Fruit fly (Drosophila melanogaster) whole organism, wandering third instar larva: ENCODE measurements around the gene CG43439.

Experiments used
- Abd-B ChIP-seq: fragments of >200 bp; optimal IDR thresholded peaks from 2 replicates; lab custom pipeline; 2017; ENCODE audit warnings: missing biosample characterization, missing genetic modification characterization
- CG32264 ChIP-seq: fragments of 200-800 bp; sonication (Bioruptor generic); optimal IDR thresholded peaks from 2 replicates; lab custom pipeline; 2016; ENCODE audit warnings: missing biosample characterization, missing genetic modification characterization
- CG9705 ChIP-seq: fragments of 200-800 bp; sonication (Bioruptor generic); optimal IDR thresholded peaks from 2 replicates; lab custom pipeline; 2018; ENCODE audit warnings: missing biosample characterization, mild to moderate bottlenecking, missing genetic modification characterization
- CrebA ChIP-seq: fragments of 200-800 bp; sonication (Bioruptor generic); optimal IDR thresholded peaks from 2 replicates; lab custom pipeline; 2016; ENCODE audit warnings: missing biosample characterization, mild to moderate bottlenecking, missing genetic modification characterization, borderline replicate concordance
- Dfd ChIP-seq: fragments of >200 bp; optimal IDR thresholded peaks from 2 replicates; lab custom pipeline; 2017; ENCODE audit warnings: missing biosample characterization, missing genetic modification characterization
- Dif ChIP-seq: fragments of 200-275, 200-300 bp; sonication (Bioruptor generic); optimal IDR thresholded peaks from 2 replicates; lab custom pipeline; 2018; ENCODE audit warnings: missing biosample characterization, missing genetic modification characterization; ENCODE audit not compliant: partially characterized antibody
- GATAd ChIP-seq: sonication (Bioruptor generic); optimal IDR thresholded peaks from 2 replicates; lab custom pipeline; 2016; ENCODE audit warnings: missing biosample characterization, missing genetic modification characterization
- HLH106 ChIP-seq: fragments of 200-800 bp; optimal IDR thresholded peaks from 3 replicates; lab custom pipeline; 2019; ENCODE audit warnings: missing biosample characterization, mild to moderate bottlenecking, missing genetic modification characterization, moderate library complexity
- Hnf4 ChIP-seq: fragments of 200-800 bp; sonication (Bioruptor generic); optimal IDR thresholded peaks from 2 replicates; lab custom pipeline; 2016; ENCODE audit warnings: missing biosample characterization, mild to moderate bottlenecking, missing genetic modification characterization
- Hr83 ChIP-seq: fragments of 200-300 bp; sonication (Bioruptor generic); optimal IDR thresholded peaks from 2 replicates; lab custom pipeline; 2016; ENCODE audit warnings: missing biosample characterization, mild to moderate bottlenecking, missing genetic modification characterization, moderate library complexity; ENCODE audit not compliant: poor library complexity, severe bottlenecking
- Mio ChIP-seq: sonication (Bioruptor generic); optimal IDR thresholded peaks from 2 replicates; lab custom pipeline; 2016; ENCODE audit warnings: missing biosample characterization, missing genetic modification characterization
- Myc ChIP-seq: fragments of >200 bp; optimal IDR thresholded peaks from 2 replicates; lab custom pipeline; 2017
- N ChIP-seq: fragments of >200 bp; optimal IDR thresholded peaks from 2 replicates; lab custom pipeline; 2018; ENCODE audit warnings: missing biosample characterization, missing external identifiers, missing genetic modification characterization
- OdsH ChIP-seq: fragments of 200-800 bp; sonication (Bioruptor generic); optimal IDR thresholded peaks from 2 replicates; lab custom pipeline; 2016; ENCODE audit warnings: missing biosample characterization, mild to moderate bottlenecking, missing genetic modification characterization
- Sp1 ChIP-seq: fragments of 200-800 bp; sonication (Bioruptor generic); optimal IDR thresholded peaks from 3 replicates; lab custom pipeline; 2019; ENCODE audit warnings: missing biosample characterization, mild to moderate bottlenecking, missing genetic modification characterization, moderate library complexity
- Vsx2 ChIP-seq: fragments of 200-300, 225-300 bp; sonication (Bioruptor generic); optimal IDR thresholded peaks from 2 replicates; lab custom pipeline; 2018; ENCODE audit warnings: missing biosample characterization, missing genetic modification characterization; ENCODE audit not compliant: partially characterized antibody
- br ChIP-seq: fragments of 200-800 bp; sonication (Bioruptor generic); optimal IDR thresholded peaks from 2 replicates; lab custom pipeline; 2016; ENCODE audit warnings: missing biosample characterization, missing genetic modification characterization
- brk ChIP-seq: fragments of 200-800 bp; sonication (Bioruptor generic); optimal IDR thresholded peaks from 2 replicates; lab custom pipeline; 2016; ENCODE audit warnings: missing biosample characterization, mild to moderate bottlenecking, missing genetic modification characterization
- dl ChIP-seq, 2 experiments: fragments of 175-275, 200-275 bp in 1 of 2; fragments of 200-275 bp in 1 of 2; sonication (Bioruptor generic); optimal IDR thresholded peaks; lab custom pipeline; 2018; ENCODE audit warnings: mild to moderate bottlenecking in 2 of 2, missing biosample characterization in 2 of 2, missing genetic modification characterization in 2 of 2, moderate library complexity in 2 of 2; ENCODE audit not compliant: partially characterized antibody in 2 of 2, insufficient read depth in 1 of 2
- dmrt93B ChIP-seq: fragments of 200-800 bp; sonication (Bioruptor generic); optimal IDR thresholded peaks from 2 replicates; lab custom pipeline; 2018; ENCODE audit warnings: missing biosample characterization, mild to moderate bottlenecking, missing genetic modification characterization
- dsf ChIP-seq: sonication (Bioruptor generic); optimal IDR thresholded peaks from 2 replicates; lab custom pipeline; 2016; ENCODE audit warnings: missing biosample characterization, missing genetic modification characterization, borderline replicate concordance
- ey ChIP-seq: fragments of 200-800 bp; sonication (Bioruptor generic); optimal IDR thresholded peaks from 2 replicates; lab custom pipeline; 2016; ENCODE audit warnings: missing biosample characterization, missing genetic modification characterization
- foxo ChIP-seq, 2 experiments: fragments of 200-800 bp; sonication (Bioruptor generic); optimal IDR thresholded peaks; 2 replicates in 1 of 2; 3 replicates in 1 of 2; lab custom pipeline; 2016 to 2017; ENCODE audit warnings: missing biosample characterization in 2 of 2, missing genetic modification characterization in 2 of 2
- fru ChIP-seq: fragments of 200-800 bp; sonication (Bioruptor generic); optimal IDR thresholded peaks from 3 replicates; lab custom pipeline; 2016; ENCODE audit warnings: missing biosample characterization, mild to moderate bottlenecking, missing genetic modification characterization
- jim ChIP-seq: fragments of 175-275, 200-325 bp; sonication (Bioruptor generic); optimal IDR thresholded peaks from 2 replicates; lab custom pipeline; 2016; ENCODE audit warnings: missing biosample characterization, mild to moderate bottlenecking, missing genetic modification characterization
- lola ChIP-seq: fragments of >200 bp; optimal IDR thresholded peaks from 2 replicates; lab custom pipeline; 2017; ENCODE audit warnings: missing biosample characterization, missing genetic modification characterization
- psq ChIP-seq: fragments of 200-800 bp; sonication (Bioruptor generic); optimal IDR thresholded peaks from 3 replicates; lab custom pipeline; 2017; ENCODE audit warnings: missing biosample characterization, mild to moderate bottlenecking, missing genetic modification characterization, moderate library complexity
- rgr ChIP-seq: fragments of 200-800 bp; sonication (Bioruptor generic); optimal IDR thresholded peaks from 3 replicates; lab custom pipeline; 2016; ENCODE audit warnings: missing biosample characterization, mild to moderate bottlenecking, missing genetic modification characterization
- sage ChIP-seq: fragments of 200-800 bp; sonication (Bioruptor generic); optimal IDR thresholded peaks from 2 replicates; lab custom pipeline; 2016; ENCODE audit warnings: missing biosample characterization, mild to moderate bottlenecking, missing genetic modification characterization
- sv ChIP-seq: fragments of 200-800 bp; sonication (Bioruptor generic); optimal IDR thresholded peaks from 3 replicates; lab custom pipeline; 2016; ENCODE audit warnings: missing biosample characterization, missing genetic modification characterization
- tai ChIP-seq: sonication (Bioruptor generic); optimal IDR thresholded peaks from 2 replicates; lab custom pipeline; 2016; ENCODE audit warnings: missing biosample characterization, missing genetic modification characterization
- woc ChIP-seq: sonication (Bioruptor generic); optimal IDR thresholded peaks from 2 replicates; lab custom pipeline; 2016; ENCODE audit warnings: missing biosample characterization, mild to moderate bottlenecking, missing genetic modification characterization

The CG43439 gene

dm6 chr3L:7008351-7008750 lies 24.0 kb upstream of the CG43439 start:
- TF ChIP-seq lola (GFP tag; lab: Kevin White, UChicago) (no peak), sv (GFP tag; lab: Kevin White, UChicago) (peak; percentile 63), foxo (GFP tag; optimal IDR thresholded peaks at IDR 0.05; lab: Kevin White, UChicago) (peak in 1 of 2 experiments; percentile 8), Myc (lab: Kevin White, UChicago) (no peak), Mio (GFP tag; lab: Kevin White, UChicago) (no peak), jim (GFP tag; lab: Kevin White, UChicago) (no peak), Sp1 (GFP tag; lab: Kevin White, UChicago) (peak; percentile 30), woc (peak; percentile 19), dmrt93B (GFP tag; lab: Kevin White, UChicago) (no peak), brk (GFP tag; lab: Kevin White, UChicago) (no peak), Dfd (no peak), fru (GFP tag; lab: Kevin White, UChicago) (peak; percentile 30), psq (peak; percentile 8), HLH106 (tag; lab: Kevin White, UChicago) (peak; percentile 44), Dif (GFP tag; lab: Kevin White, UChicago) (no peak), N (GFP tag; lab: Kevin White, UChicago) (no peak), rgr (peak; percentile 19), dsf (no peak), Vsx2 (no peak)

- TF ChIP-seq CG9705 (GFP tag; lab: Kevin White, UChicago) (no peak), tai (GFP tag; lab: Kevin White, UChicago) (no peak), dl (GFP tag; optimal IDR thresholded peaks at IDR 0.05; lab: Kevin White, UChicago; ENCODE audit: insufficient read depth in 1 of 2, partially characterized antibody in 2 of 2) (no peak), Hr83 (no peak), sv (GFP tag; lab: Kevin White, UChicago) (no peak), OdsH (GFP tag; lab: Kevin White, UChicago) (no peak), fru (GFP tag; lab: Kevin White, UChicago) (no peak), CG32264 (GFP tag; lab: Kevin White, UChicago) (no peak), Dfd (no peak), dmrt93B (GFP tag; lab: Kevin White, UChicago) (no peak), jim (GFP tag; lab: Kevin White, UChicago) (no peak), Mio (GFP tag; lab: Kevin White, UChicago) (no peak), Hnf4 (GFP tag; lab: Kevin White, UChicago) (no peak), Myc (lab: Kevin White, UChicago) (no peak)
Measured at dm6 chr3L:7006421-7006820, 22.0 kb upstream of the CG43439 start.

- TF ChIP-seq dl (GFP tag; optimal IDR thresholded peaks at IDR 0.05; lab: Kevin White, UChicago; ENCODE audit: insufficient read depth in 1 of 2, partially characterized antibody in 2 of 2) (no peak), CG32264 (GFP tag; lab: Kevin White, UChicago) (no peak), Vsx2 (no peak), lola (GFP tag; lab: Kevin White, UChicago) (no peak), HLH106 (tag; lab: Kevin White, UChicago) (no peak), Dif (GFP tag; lab: Kevin White, UChicago) (no peak), fru (GFP tag; lab: Kevin White, UChicago) (no peak), N (GFP tag; lab: Kevin White, UChicago) (no peak), Abd-B (GFP tag; lab: Kevin White, UChicago) (no peak), sage (GFP tag; lab: Kevin White, UChicago) (no peak), woc (no peak), Hnf4 (GFP tag; lab: Kevin White, UChicago) (no peak), brk (GFP tag; lab: Kevin White, UChicago) (no peak), Dfd (no peak), Sp1 (GFP tag; lab: Kevin White, UChicago) (no peak)
- TF ChIP-seq, all 38 proteins: peak for 0
Measured at dm6 chr3L:7003132-7003531, 18.7 kb upstream of the CG43439 start.

dm6 chr3L:7002355-7002754 lies 18.0 kb upstream of the CG43439 start:
- TF ChIP-seq CrebA (GFP tag; lab: Kevin White, UChicago) (no peak), GATAd (GFP tag; lab: Kevin White, UChicago) (no peak), Abd-B (GFP tag; lab: Kevin White, UChicago) (no peak), dsf (no peak), CG9705 (GFP tag; lab: Kevin White, UChicago) (no peak), Dfd (no peak), ey (GFP tag; lab: Kevin White, UChicago) (no peak), sage (GFP tag; lab: Kevin White, UChicago) (no peak), psq (no peak), tai (GFP tag; lab: Kevin White, UChicago) (no peak), foxo (GFP tag; optimal IDR thresholded peaks at IDR 0.05; lab: Kevin White, UChicago) (no peak), br (GFP tag; lab: Kevin White, UChicago) (no peak), jim (GFP tag; lab: Kevin White, UChicago) (no peak), HLH106 (tag; lab: Kevin White, UChicago) (no peak), rgr (no peak), CG32264 (GFP tag; lab: Kevin White, UChicago) (no peak)
